Worm (Caenorhabditis elegans) whole organism, midembryonic: ENCODE measurements around the gene W01D2.3.
"Not testable (repeated sequence)": the region's sequence is repeated elsewhere in the genome, so short reads cannot be mapped to it uniquely, and the experiment has no call there.

Experiments
- cog-1 ChIP-seq: sonication (generic microtip); optimal IDR thresholded peaks from 2 replicates; lab custom pipeline; 2016; ENCODE audit warnings: missing genetic modification characterization, missing compliant biosample characterization
- tab-1 ChIP-seq: fragments of 200-800 bp; sonication (Bioruptor generic); IDR thresholded peaks from 2 replicates; pipeline ENCODE4 v1.3.6; 2022; ENCODE audit warnings: missing genetic modification characterization, missing compliant biosample characterization

ce11 chrII:14802527-14802926 is 1.6 kb downstream of the W01D2.3 start:
- not testable (repeated sequence) for TF ChIP-seq tab-1 (GFP tag; lab: Robert Waterston, UW); cog-1 (tag; lab: Kevin White, UChicago)
